Fruit fly (Drosophila melanogaster) S2 (cell line): ENCODE data around the gene CG14109.

Experiments
- CG8478 ChIP-seq: fragments of >200 bp; optimal IDR thresholded peaks from 2 replicates; lab custom pipeline; 2018
- CTCF ChIP-seq, 2 experiments: fragments of >200 bp; optimal IDR thresholded peaks; 2 replicates each; lab custom pipeline; 2018

CG14109 gene

dm6 chr3L:13426573-13426972 is 14.1 kb upstream of the CG14109 start, which contains the start of gene CG14105:
Gene CG14105 (minus strand): TSS chr3L:13426673.
- no peak for TF ChIP-seq CTCF (optimal IDR thresholded peaks at IDR 0.05; lab: Kevin White, UChicago)
- no peak for TF ChIP-seq CG8478 (lab: Kevin White, UChicago)

- no peak for TF ChIP-seq CG8478 (lab: Kevin White, UChicago)
- no peak for TF ChIP-seq CTCF (optimal IDR thresholded peaks at IDR 0.05; lab: Kevin White, UChicago)
Measured at dm6 chr3L:13430171-13430570, 10.5 kb upstream of the CG14109 start.

DNA sequence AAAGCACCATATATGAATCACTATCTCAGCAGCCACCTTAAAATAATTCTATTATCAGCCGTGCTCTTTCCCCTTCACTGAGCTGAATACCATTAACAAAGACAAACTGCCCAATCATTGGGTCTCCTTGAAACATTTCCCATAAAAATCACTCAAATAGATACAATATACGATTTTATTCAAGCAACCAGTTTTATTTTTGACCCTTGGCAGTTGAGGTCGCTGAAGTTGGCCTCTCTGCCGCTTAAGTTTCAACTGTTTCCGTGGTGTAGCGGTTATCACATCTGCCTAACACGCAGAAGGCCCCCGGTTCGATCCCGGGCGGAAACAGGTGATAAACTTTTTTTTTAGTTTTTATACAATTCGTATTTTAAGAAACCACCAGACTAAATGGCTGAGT is 7.9 kb upstream of the CG14109 start:
- TF ChIP-seq CTCF (optimal IDR thresholded peaks at IDR 0.05; lab: Kevin White, UChicago) (no peak), CG8478 (lab: Kevin White, UChicago) (no peak)

DNA sequence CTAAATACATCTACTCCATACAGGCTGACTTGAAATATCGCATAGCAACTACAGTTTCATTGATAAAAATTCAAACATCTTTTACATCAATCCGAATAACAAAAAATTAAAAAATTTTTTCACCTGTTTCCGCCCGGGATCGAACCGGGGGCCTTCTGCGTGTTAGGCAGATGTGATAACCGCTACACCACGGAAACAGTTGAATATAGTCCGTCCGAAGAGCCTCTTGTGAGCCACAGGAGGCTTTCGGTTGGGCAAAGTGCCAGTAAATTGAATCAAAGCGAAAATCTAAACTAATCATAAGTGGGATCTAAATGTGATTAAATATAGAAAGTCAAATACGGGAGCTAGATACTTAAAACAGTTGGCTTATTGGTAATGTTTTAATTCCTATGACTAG is 7.2 kb upstream of the CG14109 start:
- TF ChIP-seq CTCF (optimal IDR thresholded peaks at IDR 0.05; lab: Kevin White, UChicago) (no peak), CG8478 (lab: Kevin White, UChicago) (no peak)

DNA sequence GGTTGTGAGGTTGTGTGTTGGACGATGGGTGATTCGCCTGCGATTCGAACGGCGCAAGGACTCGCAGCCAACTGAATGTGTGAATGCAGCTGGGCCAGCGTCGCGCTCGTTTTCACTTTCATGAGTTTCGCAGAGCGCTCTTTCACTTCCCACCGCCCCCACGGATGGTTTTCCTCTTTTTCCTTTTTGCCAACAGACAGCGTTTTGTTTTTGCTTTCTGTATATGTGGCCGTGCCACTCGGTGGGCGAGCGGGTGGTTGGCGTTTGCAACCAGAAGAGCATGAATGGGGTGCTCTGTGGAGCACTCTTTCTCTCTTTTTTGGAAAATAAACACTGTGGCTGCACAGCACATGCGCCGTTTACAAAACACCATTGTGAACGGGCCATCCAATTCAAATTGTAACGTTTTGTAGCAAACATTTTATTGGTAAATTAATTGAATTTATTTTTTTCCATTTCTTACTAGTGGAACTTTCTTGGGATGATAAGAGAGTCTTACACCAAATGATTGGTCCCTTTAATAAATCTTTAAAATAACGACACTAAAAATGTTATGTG is 5.5 kb upstream of the CG14109 start, which contains the start of gene CG10713:
Gene CG10713, minus strand, starts transcription at position 60 of the 558 bp plus-strand sequence.
- no peak for TF ChIP-seq CG8478 (lab: Kevin White, UChicago)
- no peak for TF ChIP-seq CTCF (optimal IDR thresholded peaks at IDR 0.05; lab: Kevin White, UChicago)

DNA sequence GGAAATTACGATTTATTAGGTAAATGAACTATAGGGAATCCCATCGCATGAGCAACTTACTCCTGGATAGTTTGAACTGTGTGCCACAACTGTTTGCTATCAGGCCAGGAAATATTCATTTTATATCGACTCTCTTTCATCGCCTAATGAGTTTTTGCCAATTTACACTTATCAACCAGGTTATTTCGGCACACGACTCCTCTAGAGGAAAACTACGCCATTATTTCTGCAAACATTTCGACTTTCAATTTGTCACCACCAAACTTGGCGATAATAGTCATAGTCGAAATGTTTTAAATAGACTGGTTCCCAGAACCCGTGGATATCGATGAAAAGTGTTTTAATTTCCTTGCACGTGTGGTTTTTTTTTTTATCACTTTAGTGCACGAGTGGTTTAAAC is 3.7 kb upstream of the CG14109 start, which contains the start of gene CG10154:
Gene CG10154, minus strand, starts transcription at position 101 of the 400 bp plus-strand sequence.
- TF ChIP-seq CG8478 (lab: Kevin White, UChicago) (no peak), CTCF (optimal IDR thresholded peaks at IDR 0.05; lab: Kevin White, UChicago) (no peak)

DNA sequence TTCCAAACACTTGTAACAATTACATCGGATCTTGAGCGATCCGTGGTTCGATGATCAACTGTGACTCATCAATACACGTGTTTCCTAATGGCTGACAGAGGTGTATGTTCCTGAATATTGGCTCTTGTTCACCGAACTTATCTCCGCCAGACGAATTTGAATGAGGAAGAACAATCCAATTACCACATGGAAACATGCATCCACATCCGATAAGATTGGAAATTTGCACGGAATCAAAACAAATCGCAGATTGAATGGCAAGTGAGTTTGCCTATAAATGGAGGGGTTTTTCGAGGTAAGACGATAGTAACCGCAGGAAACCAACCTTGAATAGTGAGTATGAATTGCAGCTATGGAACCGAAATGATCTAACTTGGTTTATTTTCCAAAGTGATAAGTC is 3.1 kb upstream of the CG14109 start, which contains the start of gene CG10725:
Gene CG10725, plus strand, starts transcription at position 301 of the 400 bp plus-strand sequence.
- TF ChIP-seq CG8478 (lab: Kevin White, UChicago) (no peak), CTCF (optimal IDR thresholded peaks at IDR 0.05; lab: Kevin White, UChicago) (no peak)

DNA sequence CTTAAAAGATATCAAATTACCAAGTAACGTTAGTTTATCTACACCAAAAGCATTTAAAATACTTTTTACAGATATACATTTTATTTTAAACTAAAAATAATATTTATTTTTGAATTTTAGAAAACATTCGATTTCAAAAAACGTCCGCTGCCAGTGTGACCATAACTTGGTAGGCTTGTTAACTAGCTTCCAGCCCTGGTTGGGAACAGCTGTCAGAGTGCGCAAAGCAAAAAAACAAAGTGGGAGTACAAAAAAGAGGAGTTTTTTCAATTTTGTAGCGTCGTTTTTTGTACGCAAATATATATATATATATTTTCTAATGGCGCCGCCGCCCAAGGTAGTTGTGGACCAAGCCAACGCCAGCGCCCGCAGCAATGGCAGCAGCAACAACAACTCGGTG is 1.7 kb downstream of the CG14109 start, which contains the start of gene cmb:
Gene cmb, plus strand, starts transcription at position 195 of the 400 bp plus-strand sequence.
- no peak for TF ChIP-seq CTCF (optimal IDR thresholded peaks at IDR 0.05; lab: Kevin White, UChicago)
- no peak for TF ChIP-seq CG8478 (lab: Kevin White, UChicago)

DNA sequence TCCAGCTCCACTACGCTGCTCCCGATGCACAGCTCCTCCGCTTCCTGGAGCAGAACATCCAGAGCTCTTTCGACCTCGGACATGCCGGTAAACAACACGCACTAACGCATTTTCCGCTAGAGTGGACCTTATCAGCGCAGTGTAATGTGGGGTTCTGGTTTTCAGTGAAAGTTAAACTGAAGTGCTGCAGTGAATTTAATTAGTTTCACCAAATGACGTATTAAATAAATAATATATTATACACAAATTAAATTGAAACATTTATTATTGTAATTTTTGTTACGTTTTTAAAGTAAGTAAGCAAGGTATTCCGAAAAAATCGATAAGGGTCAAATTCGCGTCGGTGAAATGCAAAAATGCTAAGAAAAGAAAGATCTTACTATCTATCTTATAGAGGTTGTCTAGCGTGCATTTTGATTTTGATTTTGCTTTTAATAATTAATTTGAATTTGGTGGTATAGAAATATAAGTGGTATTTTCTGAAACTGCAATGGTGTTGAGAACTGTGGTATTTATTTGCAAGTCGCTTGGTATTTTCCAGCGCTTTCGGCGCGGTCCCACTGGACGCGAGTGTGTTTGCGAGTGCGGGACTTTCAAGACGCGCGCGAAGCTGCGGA is 9.6 kb downstream of the CG14109 start, which contains the start of the genes JMJD7 and CG10738:
Gene JMJD7, minus strand, starts transcription at position 107 of the 617 bp plus-strand sequence.
Gene CG10738, plus strand, starts transcription at position 594 of the 617 bp plus-strand sequence.
- TF ChIP-seq CTCF (optimal IDR thresholded peaks at IDR 0.05; lab: Kevin White, UChicago) (no peak), CG8478 (lab: Kevin White, UChicago) (no peak)

- TF ChIP-seq CTCF (optimal IDR thresholded peaks at IDR 0.05; lab: Kevin White, UChicago) (no peak), CG8478 (lab: Kevin White, UChicago) (no peak)
Measured at dm6 chr3L:13451562-13451961, 10.9 kb downstream of the CG14109 start.

DNA sequence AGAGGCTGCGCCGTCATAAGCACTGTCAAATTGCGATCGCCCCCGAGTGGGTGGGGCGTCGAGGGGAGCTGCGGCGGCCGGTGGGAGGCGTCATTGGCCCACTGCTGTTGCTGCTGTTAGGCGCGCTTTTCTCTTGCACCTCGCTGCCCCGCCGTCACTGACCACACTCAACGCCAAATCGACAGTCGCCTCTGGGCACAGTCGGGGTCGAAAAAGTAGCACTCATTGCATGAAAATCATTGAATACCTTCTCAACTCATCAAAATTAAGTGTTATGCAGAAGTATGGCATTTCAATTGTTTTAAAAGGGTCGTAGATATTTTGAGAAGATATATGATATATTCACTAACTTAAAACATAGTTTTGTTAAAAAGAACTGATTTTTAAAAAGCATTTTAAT is 11.6 kb downstream of the CG14109 start:
- TF ChIP-seq CG8478 (lab: Kevin White, UChicago) (no peak), CTCF (optimal IDR thresholded peaks at IDR 0.05; lab: Kevin White, UChicago) (no peak)

dm6 chr3L:13454755-13455154 is 14.0 kb downstream of the CG14109 start:
- TF ChIP-seq CG8478 (lab: Kevin White, UChicago) (no peak), CTCF (optimal IDR thresholded peaks at IDR 0.05; lab: Kevin White, UChicago) (no peak)

DNA sequence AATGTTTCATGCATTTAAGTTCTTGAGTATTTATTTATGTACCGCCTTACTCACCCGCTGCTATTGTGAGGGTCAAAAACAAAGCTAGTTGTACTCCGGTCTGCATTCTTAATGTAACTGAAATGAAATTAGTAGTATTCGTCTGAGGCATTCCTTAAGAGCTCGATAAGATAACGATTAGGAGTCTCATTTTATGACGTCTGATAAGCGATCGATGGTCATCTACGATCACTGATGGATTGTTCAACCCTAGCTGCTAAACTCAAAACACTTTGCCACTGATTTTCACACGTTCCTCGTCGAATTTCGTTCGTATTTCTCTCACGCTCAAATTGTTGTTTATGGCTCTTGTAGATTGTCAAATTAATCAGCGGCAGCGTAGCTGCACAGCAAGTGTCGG is 16.4 kb downstream of the CG14109 start, which contains the start of gene CG10116:
Gene CG10116, minus strand, starts transcription at position 106 of the 400 bp plus-strand sequence.
- TF ChIP-seq CG8478 (lab: Kevin White, UChicago) (no peak), CTCF (optimal IDR thresholded peaks at IDR 0.05; lab: Kevin White, UChicago) (no peak)

- TF ChIP-seq CG8478 (lab: Kevin White, UChicago) (no peak), CTCF (optimal IDR thresholded peaks at IDR 0.05; lab: Kevin White, UChicago) (no peak)
Measured at dm6 chr3L:13474607-13475006, 33.9 kb downstream of the CG14109 start, which contains the start of gene CG10089. Gene CG10089 (minus strand): TSS chr3L:13474787.

DNA sequence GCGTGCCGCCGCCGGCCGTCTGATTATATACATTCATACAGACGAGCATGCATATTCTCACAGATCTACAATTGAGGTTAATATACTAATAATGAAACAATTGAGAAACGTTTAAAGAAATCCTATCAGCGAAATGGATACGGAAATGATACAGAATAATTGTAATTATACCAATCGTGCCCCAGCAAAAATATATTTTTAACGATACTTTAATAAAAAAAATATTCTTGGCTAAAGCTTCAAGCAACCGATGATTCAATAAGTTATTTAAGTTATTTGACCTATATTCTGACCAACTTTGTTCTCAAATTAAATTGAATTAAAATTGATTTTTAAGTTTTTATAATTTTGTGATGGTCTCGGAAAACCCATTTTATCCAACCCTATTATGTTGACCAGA is 35.4 kb downstream of the CG14109 start:
- TF ChIP-seq CG8478 (lab: Kevin White, UChicago) (no peak), CTCF (optimal IDR thresholded peaks at IDR 0.05; lab: Kevin White, UChicago) (no peak)
